Worm (Caenorhabditis elegans) whole organism, late embryonic: ENCODE data around the gene W06F12.2.
"Not testable (repeated sequence)": the region's sequence is repeated elsewhere in the genome, so short reads cannot be mapped to it uniquely, and the experiment has no call there.

Source experiments
- C38D4.7 ChIP-seq: fragments of 200-800 bp; sonication (Bioruptor generic); optimal IDR thresholded peaks from 2 replicates; lab custom pipeline; 2018; ENCODE audit warnings: mild to moderate bottlenecking, missing genetic modification characterization, moderate library complexity, missing compliant biosample characterization
- F13H6.1 ChIP-seq: sonication (generic microtip); optimal IDR thresholded peaks from 2 replicates; lab custom pipeline; 2016; ENCODE audit warnings: missing genetic modification characterization, missing compliant biosample characterization
- K02D7.2 ChIP-seq: sonication (generic microtip); optimal IDR thresholded peaks from 2 replicates; lab custom pipeline; 2017; ENCODE audit warnings: mild to moderate bottlenecking, missing genetic modification characterization, missing compliant biosample characterization
- T23F11.4 ChIP-seq: fragments of 200-800 bp; sonication (Bioruptor generic); optimal IDR thresholded peaks from 2 replicates; lab custom pipeline; 2018; ENCODE audit warnings: mild to moderate bottlenecking, missing genetic modification characterization, missing compliant biosample characterization
- ahr-1 ChIP-seq: sonication (generic microtip); optimal IDR thresholded peaks from 2 replicates; lab custom pipeline; 2016; ENCODE audit warnings: missing genetic modification characterization, missing compliant biosample characterization
- ceh-14 ChIP-seq: sonication (generic microtip); optimal IDR thresholded peaks from 2 replicates; lab custom pipeline; 2016; ENCODE audit warnings: missing genotype, missing genetic modification characterization, missing compliant biosample characterization
- ceh-18 ChIP-seq: sonication (generic microtip); optimal IDR thresholded peaks from 2 replicates; lab custom pipeline; 2016; ENCODE audit warnings: missing genetic modification characterization, missing compliant biosample characterization
- ceh-2 ChIP-seq: sonication (generic microtip); optimal IDR thresholded peaks from 2 replicates; lab custom pipeline; 2016; ENCODE audit warnings: missing genotype, missing genetic modification characterization, missing compliant biosample characterization
- ceh-22 ChIP-seq: sonication (generic microtip); optimal IDR thresholded peaks from 2 replicates; lab custom pipeline; 2017; ENCODE audit warnings: missing biosample characterization, missing genetic modification characterization
- ceh-24 ChIP-seq: sonication (generic microtip); optimal IDR thresholded peaks from 2 replicates; lab custom pipeline; 2016; ENCODE audit warnings: mild to moderate bottlenecking, missing genetic modification characterization, missing compliant biosample characterization
- ceh-31 ChIP-seq: sonication (generic microtip); optimal IDR thresholded peaks from 2 replicates; lab custom pipeline; 2016; ENCODE audit warnings: missing genetic modification characterization, missing compliant biosample characterization
- ceh-34 ChIP-seq: sonication (generic microtip); optimal IDR thresholded peaks from 2 replicates; lab custom pipeline; 2016; ENCODE audit warnings: mild to moderate bottlenecking, missing genetic modification characterization, missing compliant biosample characterization
- ceh-45 ChIP-seq: fragments of 200-800 bp; sonication (Bioruptor generic); IDR thresholded peaks from 2 replicates; pipeline ENCODE4 v1.3.6; 2022; ENCODE audit warnings: missing genetic modification reagents, missing genetic modification characterization, missing compliant biosample characterization
- ceh-6 ChIP-seq: fragments of 200-800 bp; sonication (Bioruptor generic); optimal IDR thresholded peaks from 2 replicates; lab custom pipeline; 2018; ENCODE audit warnings: mild to moderate bottlenecking, missing genetic modification characterization, missing compliant biosample characterization
- ceh-9 ChIP-seq: sonication (generic microtip); optimal IDR thresholded peaks from 2 replicates; lab custom pipeline; 2016; ENCODE audit warnings: mild to moderate bottlenecking, missing genetic modification characterization, inconsistent platforms, missing compliant biosample characterization
- che-1 ChIP-seq: sonication (generic microtip); optimal IDR thresholded peaks from 2 replicates; lab custom pipeline; 2016; ENCODE audit warnings: mild to moderate bottlenecking, missing genetic modification characterization, missing compliant biosample characterization
- dmd-4 ChIP-seq: sonication (generic microtip); optimal IDR thresholded peaks from 2 replicates; lab custom pipeline; 2016; ENCODE audit warnings: borderline replicate concordance, missing genetic modification characterization, missing compliant biosample characterization
- dve-1 ChIP-seq: sonication (generic microtip); optimal IDR thresholded peaks from 2 replicates; lab custom pipeline; 2017; ENCODE audit warnings: antibody characterized with exemption, mild to moderate bottlenecking, missing genetic modification characterization, missing compliant biosample characterization
- elt-2 ChIP-seq: sonication (generic microtip); optimal IDR thresholded peaks from 2 replicates; lab custom pipeline; 2016; ENCODE audit warnings: missing genetic modification reagents, missing genetic modification characterization, missing compliant biosample characterization
- ets-4 ChIP-seq: sonication (generic microtip); optimal IDR thresholded peaks from 2 replicates; lab custom pipeline; 2016; ENCODE audit warnings: missing genetic modification characterization, missing compliant biosample characterization
- fkh-10 ChIP-seq: fragments of 150-350 bp; optimal IDR thresholded peaks from 2 replicates; lab custom pipeline; 2014; ENCODE audit warnings: missing biosample characterization, missing genetic modification reagents, missing genetic modification characterization
- hlh-13 ChIP-seq: fragments of 200-800 bp; sonication (Bioruptor generic); optimal IDR thresholded peaks from 2 replicates; lab custom pipeline; 2018; ENCODE audit warnings: mild to moderate bottlenecking, missing genetic modification characterization, missing compliant biosample characterization
- hlh-8 ChIP-seq: sonication (generic microtip); optimal IDR thresholded peaks from 2 replicates; lab custom pipeline; 2016; ENCODE audit warnings: missing genotype, missing genetic modification characterization, missing compliant biosample characterization
- madf-2 ChIP-seq: sonication (generic microtip); optimal IDR thresholded peaks from 2 replicates; lab custom pipeline; 2017; ENCODE audit warnings: missing genetic modification characterization, missing compliant biosample characterization
- mec-3 ChIP-seq: sonication (generic microtip); optimal IDR thresholded peaks from 2 replicates; lab custom pipeline; 2016; ENCODE audit warnings: borderline replicate concordance, missing genetic modification characterization, missing compliant biosample characterization
- odd-2 ChIP-seq: sonication (generic microtip); optimal IDR thresholded peaks from 2 replicates; lab custom pipeline; 2017; ENCODE audit warnings: antibody characterized with exemption, mild to moderate bottlenecking, missing genetic modification characterization, missing compliant biosample characterization
- pax-1 ChIP-seq: fragments of 150-350 bp; optimal IDR thresholded peaks from 2 replicates; lab custom pipeline; 2014; ENCODE audit warnings: missing biosample characterization, missing genetic modification characterization
- pha-2 ChIP-seq: sonication (generic microtip); optimal IDR thresholded peaks from 2 replicates; lab custom pipeline; 2017; ENCODE audit warnings: mild to moderate bottlenecking, missing genetic modification characterization, missing compliant biosample characterization
- pha-4 ChIP-seq: fragments of 150-350 bp; optimal IDR thresholded peaks from 2 replicates; lab custom pipeline; 2018; ENCODE audit warnings: missing biosample characterization, missing genetic modification reagents, missing genetic modification characterization
- rnt-1 ChIP-seq: sonication (generic microtip); optimal IDR thresholded peaks from 2 replicates; lab custom pipeline; 2016; ENCODE audit warnings: missing genetic modification characterization, missing compliant biosample characterization
- sox-2 ChIP-seq: fragments of 200-800 bp; sonication (Bioruptor generic); IDR thresholded peaks from 2 replicates; pipeline ENCODE4 v1.3.6; 2022; ENCODE audit warnings: missing genetic modification reagents, missing genetic modification characterization, missing compliant biosample characterization
- sox-4 ChIP-seq: sonication (generic microtip); optimal IDR thresholded peaks from 2 replicates; lab custom pipeline; 2017; ENCODE audit warnings: mild to moderate bottlenecking, missing genetic modification characterization, inconsistent platforms, missing compliant biosample characterization
- syd-9 ChIP-seq: sonication (generic microtip); optimal IDR thresholded peaks from 2 replicates; lab custom pipeline; 2016; ENCODE audit warnings: mild to moderate bottlenecking, missing genetic modification characterization, moderate library complexity, missing compliant biosample characterization
- tbx-2 ChIP-seq: sonication (generic microtip); optimal IDR thresholded peaks from 2 replicates; lab custom pipeline; 2016; ENCODE audit warnings: missing genetic modification characterization, missing compliant biosample characterization
- tbx-7 ChIP-seq: sonication (generic microtip); optimal IDR thresholded peaks from 2 replicates; lab custom pipeline; 2016; ENCODE audit warnings: missing genotype, missing genetic modification characterization, missing compliant biosample characterization
- unc-3 ChIP-seq, 2 experiments: fragments of 200-800 bp in 1 of 2; sonication (Bioruptor generic) in 1 of 2; sonication (generic microtip) in 1 of 2; conservative IDR thresholded peaks in 1 of 2; optimal IDR thresholded peaks in 1 of 2; 2 replicates each; pipeline versions ENCODE4 v1.3.6 to Lab custom; 2016 to 2022; ENCODE audit warnings: missing compliant biosample characterization in 2 of 2, missing genetic modification characterization in 2 of 2, missing genetic modification reagents in 1 of 2
- unc-42 ChIP-seq: sonication (generic microtip); optimal IDR thresholded peaks from 2 replicates; lab custom pipeline; 2016; ENCODE audit warnings: missing genotype, missing genetic modification characterization, missing compliant biosample characterization
- unc-55 ChIP-seq: sonication (generic microtip); optimal IDR thresholded peaks from 2 replicates; lab custom pipeline; 2017; ENCODE audit warnings: missing biosample characterization, missing genetic modification reagents, missing genetic modification characterization
- unc-86 ChIP-seq: sonication (generic microtip); optimal IDR thresholded peaks from 2 replicates; lab custom pipeline; 2016; ENCODE audit warnings: missing genetic modification characterization, missing compliant biosample characterization
- zip-5 ChIP-seq: sonication (generic microtip); optimal IDR thresholded peaks from 2 replicates; lab custom pipeline; 2016; ENCODE audit warnings: missing genetic modification characterization, missing compliant biosample characterization

W06F12.2 gene

DNA sequence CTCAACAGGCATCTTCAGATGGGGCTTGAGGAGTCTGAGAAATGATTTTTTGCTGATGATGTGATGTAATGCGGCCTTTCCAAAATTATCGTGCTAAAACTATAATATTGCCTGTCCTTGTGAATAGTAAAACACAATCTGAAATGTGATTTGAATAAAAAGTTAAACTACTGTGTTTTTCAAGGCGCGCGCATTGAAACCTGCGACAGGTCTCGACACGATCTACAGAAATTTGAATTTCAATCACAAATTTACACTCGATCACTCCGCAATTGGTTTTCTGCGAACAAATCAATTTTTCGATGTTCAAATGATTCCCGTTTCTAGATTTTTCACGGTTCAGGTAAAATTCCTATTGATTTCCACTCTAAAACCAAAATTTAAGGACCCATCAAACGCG is 24.2 kb upstream of the W06F12.2 start, which contains the start of gene toca-2:
TSS of gene toca-2 (plus strand) at position 208 of the 400 bp plus-strand sequence.
- TF ChIP-seq ceh-6 (no peak), pax-1 (tag; lab: Kevin White, UChicago) (no peak), unc-55 (no peak), dmd-4 (no peak), ceh-2 (tag; lab: Kevin White, UChicago) (no peak), ceh-45 (GFP tag; lab: Robert Waterston, UW) (no peak), ceh-22 (tag; lab: Kevin White, UChicago) (no peak), elt-2 (no peak), dve-1 (tag; lab: Kevin White, UChicago) (no peak), fkh-10 (GFP tag; lab: Kevin White, UChicago) (no peak), madf-2 (no peak), pha-4 (tag; lab: Kevin White, UChicago) (no peak), tbx-7 (no peak), mec-3 (tag; lab: Kevin White, UChicago) (no peak), che-1 (no peak), zip-5 (tag; lab: Kevin White, UChicago) (no peak), ceh-14 (tag; lab: Kevin White, UChicago) (no peak), unc-86 (tag; lab: Kevin White, UChicago) (no peak)

DNA sequence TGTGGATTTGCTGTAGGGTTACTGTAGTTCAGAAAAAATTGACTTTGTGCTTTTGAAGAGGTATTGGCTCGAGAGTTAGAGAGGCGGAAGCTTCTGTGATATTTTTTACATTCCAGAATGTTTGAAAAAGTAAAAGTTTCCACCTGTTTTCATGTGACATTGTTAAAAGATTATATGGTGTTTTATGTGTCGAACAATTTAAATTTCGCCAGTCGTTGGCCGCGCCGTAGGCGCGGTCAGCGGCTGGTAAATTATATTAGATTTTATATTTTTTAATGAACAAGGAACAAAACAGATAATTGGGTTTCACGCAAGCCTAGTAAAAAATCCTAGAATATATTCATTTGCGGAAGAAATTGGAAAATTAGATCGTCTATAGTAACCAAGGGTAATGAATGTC is 19.7 kb upstream of the W06F12.2 start, which contains the start of gene mlc-7:
TSS of gene mlc-7 (plus strand) at position 301 of the 400 bp plus-strand sequence.
- not testable (repeated sequence) for TF ChIP-seq odd-2 (tag; lab: Kevin White, UChicago); ets-4; tbx-2

DNA sequence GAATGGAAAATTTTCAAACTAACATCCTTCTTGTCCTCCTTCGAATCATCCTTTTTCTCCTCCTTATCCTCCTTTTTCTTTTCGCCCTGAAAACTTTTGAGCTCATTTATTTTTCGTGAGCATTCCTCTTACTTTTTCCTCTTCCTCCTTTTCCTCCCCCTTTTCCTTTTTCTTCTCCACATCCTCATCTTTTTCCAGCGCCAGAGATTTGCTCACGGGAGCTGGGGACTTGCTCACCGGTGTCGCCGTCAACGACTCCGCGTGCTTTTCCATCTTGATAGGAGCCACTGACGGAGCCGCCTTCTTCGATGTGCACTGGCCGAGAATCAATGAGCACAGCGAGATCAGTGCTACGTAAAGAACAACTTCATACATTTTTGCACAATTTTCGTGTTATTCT is 16.8 kb upstream of the W06F12.2 start, which contains the start of gene K08E3.2:
TSS of gene K08E3.2 (minus strand) at position 375 of the 400 bp plus-strand sequence.
- no peak for TF ChIP-seq pha-2 (tag; lab: Kevin White, UChicago)
- no peak for TF ChIP-seq fkh-10 (GFP tag; lab: Kevin White, UChicago)

- TF ChIP-seq rnt-1 (no peak), sox-4 (tag; lab: Kevin White, UChicago) (no peak), T23F11.4 (GFP tag; lab: Kevin White, UChicago) (no peak), ahr-1 (tag; lab: Kevin White, UChicago) (no peak), ets-4 (no peak), unc-42 (no peak), tbx-7 (no peak), ceh-18 (tag; lab: Kevin White, UChicago) (no peak), F13H6.1 (tag; lab: Kevin White, UChicago) (no peak), sox-2 (GFP tag; lab: Robert Waterston, UW) (no peak), ceh-34 (tag; lab: Kevin White, UChicago) (no peak)
Measured at ce11 chrIII:13743922-13744321, 12.4 kb upstream of the W06F12.2 start, which contains the start of gene tyr-2. Gene tyr-2, plus strand, starts transcription at chrIII:13744222.

ce11 chrIII:13742028-13742427 is 10.5 kb upstream of the W06F12.2 start:
- TF ChIP-seq unc-3 (GFP tag; conservative IDR thresholded peaks at IDR 0.05; lab: Robert Waterston, UW) (no peak), unc-3 (tag; optimal IDR thresholded peaks at IDR 0.05; lab: Kevin White, UChicago) (no peak), T23F11.4 (GFP tag; lab: Kevin White, UChicago) (no peak), dve-1 (tag; lab: Kevin White, UChicago) (no peak), tbx-7 (no peak), ceh-14 (tag; lab: Kevin White, UChicago) (no peak), ceh-9 (tag; lab: Kevin White, UChicago) (no peak), pax-1 (tag; lab: Kevin White, UChicago) (no peak), C38D4.7 (GFP tag; lab: Kevin White, UChicago) (no peak), syd-9 (no peak), che-1 (no peak), ceh-31 (tag; lab: Kevin White, UChicago) (no peak), K02D7.2 (tag; lab: Kevin White, UChicago) (no peak), tbx-2 (no peak), ceh-6 (no peak), hlh-8 (tag; lab: Kevin White, UChicago) (no peak), ceh-24 (no peak), hlh-13 (no peak)
